Worm (Caenorhabditis elegans): ENCODE results near the gene B0563.18.

Gene B0563.18

ce11 chrX:9213873-9214341 is 41.5 kb downstream of the B0563.18 start, which contains the start of gene C35B8.3:
Gene C35B8.3, plus strand, starts transcription at chrX:9213923.
- TF ChIP-seq dao-5 (tag; optimal IDR thresholded peaks at IDR 0.05): no peak
- no peak for TF ChIP-seq W03F9.2 (tag; optimal IDR thresholded peaks at IDR 0.05)
- no peak for TF ChIP-seq him-1 (tag; optimal IDR thresholded peaks at IDR 0.05)
